Worm (Caenorhabditis elegans) whole organism, young adult: ENCODE measurements around the gene R05G9.3.

Source experiments
- C17E4.6 ChIP-seq: fragments of 200-800 bp; sonication (Bioruptor generic); IDR thresholded peaks from 2 replicates; pipeline ENCODE4 v1.3.6; 2022; ENCODE audit warnings: missing genetic modification reagents, missing genetic modification characterization, missing compliant biosample characterization
- D2030.7 ChIP-seq: fragments of 200-800 bp; sonication (Bioruptor generic); IDR thresholded peaks from 2 replicates; pipeline ENCODE4 v1.3.6; 2022; ENCODE audit warnings: missing genetic modification reagents, missing genetic modification characterization, missing compliant biosample characterization
- F10E7.11 ChIP-seq: sonication (generic microtip); optimal IDR thresholded peaks from 2 replicates; lab custom pipeline; 2017; ENCODE audit warnings: mild to moderate bottlenecking, missing genetic modification characterization, moderate library complexity, missing compliant biosample characterization
- F23B12.7 ChIP-seq: sonication (generic microtip); optimal IDR thresholded peaks from 2 replicates; lab custom pipeline; 2017; ENCODE audit warnings: missing genetic modification characterization, mild to moderate bottlenecking, missing compliant biosample characterization, antibody characterized with exemption, moderate library complexity; ENCODE audit not compliant: insufficient read depth
- F33H1.4 ChIP-seq: fragments of 200-800 bp; sonication (Bioruptor generic); IDR thresholded peaks from 2 replicates; pipeline ENCODE4 v1.3.6; 2022; ENCODE audit warnings: missing genetic modification reagents, missing genetic modification characterization, missing compliant biosample characterization
- F39B2.1 ChIP-seq: fragments of 200-800 bp; sonication (Bioruptor generic); IDR thresholded peaks from 2 replicates; pipeline ENCODE4 v1.3.6; 2022; ENCODE audit warnings: missing genetic modification reagents, missing genetic modification characterization, missing compliant biosample characterization
- F57A8.1 ChIP-seq: fragments of 200-800 bp; sonication (Bioruptor generic); optimal IDR thresholded peaks from 2 replicates; lab custom pipeline; 2018; ENCODE audit warnings: mild to moderate bottlenecking, missing genetic modification characterization, moderate library complexity, missing compliant biosample characterization
- K11D2.4 ChIP-seq: fragments of 200-800 bp; sonication (Bioruptor generic); IDR thresholded peaks from 2 replicates; pipeline ENCODE4 v1.3.6; 2022; ENCODE audit warnings: missing genetic modification reagents, missing genetic modification characterization, missing compliant biosample characterization
- Y56A3A.18 ChIP-seq: fragments of 200-800 bp; sonication (Bioruptor generic); IDR thresholded peaks from 2 replicates; pipeline ENCODE4 v1.3.6; 2022; ENCODE audit warnings: missing genetic modification reagents, missing genetic modification characterization, missing compliant biosample characterization
- Y67H2A.10 ChIP-seq: fragments of 200-800 bp; sonication (Bioruptor generic); conservative IDR thresholded peaks from 2 replicates; pipeline ENCODE4 v1.3.6; 2022; ENCODE audit warnings: missing genetic modification reagents, missing genetic modification characterization, missing compliant biosample characterization
- Y79H2A.3 ChIP-seq: fragments of 200-800 bp; sonication (Bioruptor generic); conservative IDR thresholded peaks from 2 replicates; pipeline ENCODE4 v1.3.6; 2022; ENCODE audit warnings: missing genetic modification reagents, missing genetic modification characterization, missing compliant biosample characterization
- atf-7 ChIP-seq: sonication (generic microtip); optimal IDR thresholded peaks from 2 replicates; lab custom pipeline; 2017; ENCODE audit warnings: mild to moderate bottlenecking, missing genetic modification characterization, missing compliant biosample characterization
- attf-5 ChIP-seq: fragments of 200-800 bp; sonication (Bioruptor generic); optimal IDR thresholded peaks from 2 replicates; lab custom pipeline; 2018; ENCODE audit warnings: mild to moderate bottlenecking, missing genetic modification characterization, missing compliant biosample characterization
- bed-1 ChIP-seq: fragments of 200-800 bp; sonication (Bioruptor generic); IDR thresholded peaks from 2 replicates; pipeline ENCODE4 v1.3.6; 2022; ENCODE audit warnings: missing genetic modification reagents, missing genetic modification characterization, missing compliant biosample characterization
- ceh-40 ChIP-seq: fragments of 200-800 bp; sonication (Bioruptor generic); IDR thresholded peaks from 2 replicates; pipeline ENCODE4 v1.3.6; 2022; ENCODE audit warnings: missing genetic modification characterization, missing compliant biosample characterization
- dpl-1 ChIP-seq: fragments of 150-350 bp; optimal IDR thresholded peaks from 2 replicates; lab custom pipeline; 2014; ENCODE audit warnings: missing biosample characterization, missing genetic modification reagents, missing genetic modification characterization
- efl-1 ChIP-seq: fragments of 150-350 bp; optimal IDR thresholded peaks from 2 replicates; lab custom pipeline; 2014; ENCODE audit warnings: missing biosample characterization, missing genetic modification reagents, missing genetic modification characterization
- ekl-4 ChIP-seq: fragments of 200-800 bp; sonication (Bioruptor generic); IDR thresholded peaks from 2 replicates; pipeline ENCODE4 v1.3.6; 2022; ENCODE audit warnings: missing genetic modification reagents, missing genetic modification characterization, missing compliant biosample characterization
- hlh-12 ChIP-seq: sonication (generic microtip); optimal IDR thresholded peaks from 2 replicates; lab custom pipeline; 2016; ENCODE audit warnings: missing genetic modification characterization, missing compliant biosample characterization
- hmg-1.2 ChIP-seq: fragments of 200-800 bp; sonication (Bioruptor generic); IDR thresholded peaks from 2 replicates; pipeline ENCODE4 v1.3.6; 2022; ENCODE audit warnings: missing genetic modification reagents, missing genetic modification characterization, missing compliant biosample characterization
- hmg-20 ChIP-seq: fragments of 200-800 bp; sonication (Bioruptor generic); IDR thresholded peaks from 2 replicates; pipeline ENCODE4 v1.3.6; 2022; ENCODE audit warnings: missing genetic modification reagents, missing genetic modification characterization, missing compliant biosample characterization
- hsf-1 ChIP-seq: fragments of 200-800 bp; sonication (Bioruptor generic); IDR thresholded peaks from 2 replicates; pipeline ENCODE4 v1.3.6; 2022; ENCODE audit warnings: missing genetic modification reagents, missing genetic modification characterization, missing compliant biosample characterization
- let-607 ChIP-seq, 2 experiments: fragments of 200-800 bp in 1 of 2; sonication (Bioruptor generic) in 1 of 2; sonication (generic microtip) in 1 of 2; optimal IDR thresholded peaks; 2 replicates each; lab custom pipeline; 2016 to 2018; ENCODE audit warnings: mild to moderate bottlenecking in 2 of 2, missing compliant biosample characterization in 2 of 2, missing genetic modification characterization in 2 of 2, moderate library complexity in 2 of 2, missing genotype in 1 of 2
- lin-35 ChIP-seq, 3 experiments: fragments of 150-350 bp in 2 of 3; sonication (generic microtip) in 1 of 3; optimal IDR thresholded peaks; 2 replicates each; lab custom pipeline; 2014 to 2018; ENCODE audit warnings: missing biosample characterization in 3 of 3, missing genetic modification characterization in 3 of 3, missing genetic modification reagents in 3 of 3
- lin-54 ChIP-seq: fragments of 200-800 bp; sonication (Bioruptor generic); optimal IDR thresholded peaks from 2 replicates; lab custom pipeline; 2018; ENCODE audit warnings: mild to moderate bottlenecking, missing genetic modification characterization, missing compliant biosample characterization
- lir-1 ChIP-seq: fragments of 200-800 bp; sonication (Bioruptor generic); conservative IDR thresholded peaks from 2 replicates; pipeline ENCODE4 v1.3.6; 2022; ENCODE audit warnings: missing genetic modification reagents, missing genetic modification characterization, missing compliant biosample characterization
- lsl-1 ChIP-seq: fragments of 200-800 bp; sonication (Bioruptor generic); optimal IDR thresholded peaks from 2 replicates; lab custom pipeline; 2018; ENCODE audit warnings: mild to moderate bottlenecking, missing genetic modification characterization, moderate library complexity, missing compliant biosample characterization
- madf-3 ChIP-seq: fragments of 200-800 bp; sonication (Bioruptor generic); IDR thresholded peaks from 2 replicates; pipeline ENCODE4 v1.3.6; 2022; ENCODE audit warnings: missing genetic modification reagents, missing genetic modification characterization, missing compliant biosample characterization
- madf-6 ChIP-seq: fragments of 200-800 bp; sonication (Bioruptor generic); IDR thresholded peaks from 2 replicates; pipeline ENCODE4 v1.3.6; 2022; ENCODE audit warnings: missing genetic modification reagents, missing genetic modification characterization, missing compliant biosample characterization
- madf-8 ChIP-seq: fragments of 200-800 bp; sonication (Bioruptor generic); conservative IDR thresholded peaks from 2 replicates; pipeline ENCODE4 v1.3.6; 2022; ENCODE audit warnings: missing genetic modification reagents, missing genetic modification characterization, missing compliant biosample characterization
- mcd-1 ChIP-seq: fragments of 200-800 bp; sonication (Bioruptor generic); IDR thresholded peaks from 2 replicates; pipeline ENCODE4 v1.3.6; 2022; ENCODE audit warnings: missing genetic modification reagents, missing genetic modification characterization, missing compliant biosample characterization
- nfya-1 ChIP-seq: sonication (generic microtip); optimal IDR thresholded peaks from 2 replicates; lab custom pipeline; 2017; ENCODE audit warnings: antibody characterized with exemption, missing compliant biosample characterization, missing genetic modification characterization, borderline replicate concordance; ENCODE audit not compliant: insufficient read depth
- nfyb-1 ChIP-seq: fragments of 200-800 bp; sonication (Bioruptor generic); IDR thresholded peaks from 2 replicates; pipeline ENCODE4 v1.3.6; 2022; ENCODE audit warnings: missing genetic modification reagents, missing genetic modification characterization, missing compliant biosample characterization
- nhr-90 ChIP-seq: sonication (generic microtip); optimal IDR thresholded peaks from 2 replicates; lab custom pipeline; 2016; ENCODE audit warnings: missing genotype, mild to moderate bottlenecking, missing genetic modification characterization, missing compliant biosample characterization
- pbrm-1 ChIP-seq: fragments of 200-800 bp; sonication (Bioruptor generic); IDR thresholded peaks from 2 replicates; pipeline ENCODE4 v1.3.6; 2022; ENCODE audit warnings: missing genetic modification reagents, missing genetic modification characterization, missing compliant biosample characterization
- pha-4 ChIP-seq: fragments of 150-350 bp; sonication (generic microtip); optimal IDR thresholded peaks from 2 replicates; lab custom pipeline; 2014; ENCODE audit warnings: missing biosample characterization, missing genetic modification reagents, missing genetic modification characterization
- repo-1 ChIP-seq: sonication (generic microtip); optimal IDR thresholded peaks from 2 replicates; lab custom pipeline; 2017; ENCODE audit warnings: mild to moderate bottlenecking, missing genetic modification characterization, missing compliant biosample characterization
- xnd-1 ChIP-seq: sonication (generic microtip); optimal IDR thresholded peaks from 2 replicates; lab custom pipeline; 2016; ENCODE audit warnings: missing genotype, missing genetic modification reagents, missing genetic modification characterization, missing compliant biosample characterization
- zim-3 ChIP-seq: sonication (generic microtip); optimal IDR thresholded peaks from 2 replicates; lab custom pipeline; 2017; ENCODE audit warnings: mild to moderate bottlenecking, missing genetic modification characterization, moderate library complexity, missing compliant biosample characterization
- ztf-18 ChIP-seq: sonication (generic microtip); optimal IDR thresholded peaks from 2 replicates; lab custom pipeline; 2016; ENCODE audit warnings: missing genotype, mild to moderate bottlenecking, missing genetic modification characterization, missing compliant biosample characterization
- ztf-25 ChIP-seq: fragments of 200-800 bp; sonication (Bioruptor generic); IDR thresholded peaks from 2 replicates; pipeline ENCODE4 v1.3.6; 2022; ENCODE audit warnings: missing genetic modification reagents, missing genetic modification characterization, missing compliant biosample characterization

Gene R05G9.3

DNA sequence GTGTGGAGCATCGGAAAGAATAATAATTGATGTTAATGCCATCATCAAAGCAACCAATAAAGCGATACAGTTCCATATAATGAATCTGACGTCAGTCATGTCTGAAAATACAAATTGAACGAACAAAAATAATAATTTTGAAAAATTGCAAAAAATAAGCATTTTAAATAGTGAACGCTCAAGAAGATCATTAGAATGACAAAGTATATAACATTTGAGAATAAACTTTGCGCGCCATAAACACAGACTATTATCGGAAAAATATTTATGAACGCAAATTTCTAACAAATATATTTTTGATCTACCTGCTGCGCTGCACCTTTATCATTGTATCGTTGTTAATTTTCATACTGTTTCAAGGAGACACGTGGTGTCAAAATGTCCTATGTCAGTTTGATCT lies at the start of gene R05G9.3:
TSS of gene R05G9.3 (minus strand) at position 101 of the 400 bp plus-strand sequence.
- TF ChIP-seq nfyb-1 (GFP tag; lab: Robert Waterston, UW) (no peak), attf-5 (no peak), hmg-20 (GFP tag; lab: Robert Waterston, UW) (no peak), xnd-1 (tag; lab: Kevin White, UChicago) (no peak), madf-8 (peak; percentile 47), K11D2.4 (no peak), Y79H2A.3 (GFP tag; lab: Robert Waterston, UW) (no peak), efl-1 (GFP tag; lab: Kevin White, UChicago) (peak; percentile 50), pbrm-1 (GFP tag; lab: Robert Waterston, UW) (no peak), atf-7 (no peak), F33H1.4 (GFP tag; lab: Robert Waterston, UW) (0 out of 2 replicates have a peak, but pooled peaks have one; percentile 20), F39B2.1 (no peak), D2030.7 (no peak), hmg-1.2 (GFP tag; lab: Robert Waterston, UW) (peak; percentile 27; the same call in 1 of the 2 replicates), F10E7.11 (no peak), ztf-18 (no peak), bed-1 (GFP tag; lab: Robert Waterston, UW) (no peak), madf-6 (GFP tag; lab: Robert Waterston, UW) (peak; percentile 86)

DNA sequence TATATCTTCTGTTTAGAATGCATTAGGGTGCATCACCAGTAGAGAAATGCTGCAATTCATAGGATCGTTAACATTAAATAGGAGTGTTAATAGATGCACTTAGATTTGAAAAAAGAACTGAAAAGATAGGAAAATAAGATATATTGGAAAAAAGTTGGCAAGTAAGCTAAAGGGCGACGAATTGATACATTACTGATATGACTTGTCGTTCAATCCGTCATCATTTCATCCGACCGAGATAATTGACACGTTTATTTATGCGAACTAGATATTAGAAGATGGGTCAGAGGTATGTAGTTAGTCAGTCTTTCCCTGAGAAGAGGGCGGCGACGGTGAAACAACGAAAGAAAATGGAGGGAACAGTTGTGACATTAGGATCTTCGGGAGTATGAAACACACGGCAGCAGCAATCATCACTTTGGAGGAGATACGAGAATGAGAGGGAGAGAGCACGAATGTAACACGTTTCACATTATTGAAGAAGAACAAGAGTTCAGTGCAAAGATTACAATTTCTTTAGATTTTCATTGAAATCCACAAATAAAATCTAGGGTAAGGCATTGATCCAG lies 43.6 kb upstream of the R05G9.3 start, which contains the start of gene lron-15:
TSS of gene lron-15 (minus strand) at position 51 of the 569 bp plus-strand sequence.
- TF ChIP-seq C17E4.6 (GFP tag; lab: Robert Waterston, UW) (no peak), ceh-40 (GFP tag; lab: Robert Waterston, UW) (no peak), Y67H2A.10 (no peak), zim-3 (tag; lab: Kevin White, UChicago) (no peak), ekl-4 (no peak), Y56A3A.18 (GFP tag; lab: Robert Waterston, UW) (no peak), ztf-25 (GFP tag; lab: Robert Waterston, UW) (no peak), madf-3 (no peak), hlh-12 (no peak), pha-4 (tag; lab: Kevin White, UChicago) (no peak), repo-1 (tag; lab: Kevin White, UChicago) (no peak), nfya-1 (tag; lab: Kevin White, UChicago) (no peak), nhr-90 (tag; lab: Kevin White, UChicago) (no peak), xnd-1 (tag; lab: Kevin White, UChicago) (no peak)

DNA sequence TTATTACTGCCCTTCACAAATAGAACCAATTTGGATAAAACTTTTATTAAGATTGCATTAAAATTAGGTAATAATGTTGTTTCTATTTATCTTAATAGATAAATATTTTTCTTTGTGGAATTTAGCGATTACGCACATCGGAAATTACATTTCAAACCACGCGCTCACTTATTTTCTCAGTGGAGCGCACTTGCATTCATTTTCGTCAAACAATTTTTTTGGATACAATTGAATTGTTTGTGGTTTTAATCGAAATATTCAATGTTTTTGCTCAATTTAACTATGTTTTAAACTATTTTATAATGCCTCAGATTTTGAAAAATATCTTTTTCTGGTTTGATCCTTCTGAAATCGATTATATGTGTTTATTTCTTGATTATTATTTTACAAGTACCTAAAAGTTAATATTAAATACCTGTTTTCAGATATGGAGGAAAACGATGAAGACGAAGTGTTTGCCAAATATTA lies 34.7 kb upstream of the R05G9.3 start, which contains the start of gene utp-20:
TSS of gene utp-20 (plus strand) at position 418 of the 468 bp plus-strand sequence.
- peak; percentile 70 for TF ChIP-seq efl-1 (GFP tag; lab: Kevin White, UChicago)
- TF ChIP-seq lin-54 (GFP tag; lab: Kevin White, UChicago): peak; percentile 83
- peak; percentile 95 for TF ChIP-seq F23B12.7 (tag; lab: Kevin White, UChicago)
- peak; percentile 28 for TF ChIP-seq lsl-1 (GFP tag; lab: Kevin White, UChicago)
- TF ChIP-seq lir-1 (GFP tag; lab: Robert Waterston, UW): no peak
- TF ChIP-seq lin-35 (GFP tag; optimal IDR thresholded peaks at IDR 0.05; lab: Kevin White, UChicago): peak in 1 of 3 experiments; percentile 79
- TF ChIP-seq mcd-1: peak; percentile 93
- TF ChIP-seq let-607 (tag; optimal IDR thresholded peaks at IDR 0.05; lab: Kevin White, UChicago): no peak
- no peak for TF ChIP-seq hsf-1
- TF ChIP-seq dpl-1 (GFP tag; lab: Kevin White, UChicago): peak; percentile 59
- no peak for TF ChIP-seq F57A8.1 (GFP tag; lab: Kevin White, UChicago)
